Fruit fly (Drosophila melanogaster) whole organism, embryonic: Measurements from ENCODE around the gene CG14367.
A peak's percentile ranks its signal among the peaks of the same experiment; 100 is the strongest.

ENCODE experiments used
- Abd-B ChIP-seq: fragments of 200-800 bp; sonication (Bioruptor generic); optimal IDR thresholded peaks from 2 replicates; lab custom pipeline; 2018; ENCODE audit warnings: missing biosample characterization, mild to moderate bottlenecking, missing genetic modification characterization, moderate library complexity
- Blimp-1 ChIP-seq: fragments of 200-800 bp; sonication (Bioruptor generic); optimal IDR thresholded peaks from 3 replicates; lab custom pipeline; 2018; ENCODE audit warnings: missing biosample characterization, missing genetic modification characterization, mild to moderate bottlenecking, moderate library complexity, missing genetic modification reagents
- BtbVII ChIP-seq: fragments of 200-800 bp; sonication (Bioruptor generic); optimal IDR thresholded peaks from 3 replicates; lab custom pipeline; 2017; ENCODE audit warnings: missing biosample characterization, mild to moderate bottlenecking, missing genetic modification characterization
- C15 ChIP-seq: fragments of 200-800 bp; sonication (Bioruptor generic); IDR thresholded peaks from 3 replicates; pipeline ENCODE4 v1.3.6; 2022; ENCODE audit warnings: missing biosample characterization, missing genetic modification characterization
- CG10147 ChIP-seq: fragments of 200-800 bp; sonication (Bioruptor generic); optimal IDR thresholded peaks from 2 replicates; lab custom pipeline; 2019; ENCODE audit warnings: missing biosample characterization, mild to moderate bottlenecking, missing genetic modification characterization, moderate library complexity
- CG10654 ChIP-seq: fragments of 200-800 bp; sonication (Bioruptor generic); optimal IDR thresholded peaks from 2 replicates; lab custom pipeline; 2016; ENCODE audit warnings: missing biosample characterization, missing genetic modification characterization
- CG12744 ChIP-seq: fragments of 200-800 bp; sonication (Bioruptor generic); optimal IDR thresholded peaks from 2 replicates; lab custom pipeline; 2016; ENCODE audit warnings: missing biosample characterization, missing genetic modification characterization
- CG12942 ChIP-seq: fragments of 200-800 bp; sonication (Bioruptor generic); optimal IDR thresholded peaks from 3 replicates; lab custom pipeline; 2016; ENCODE audit warnings: missing biosample characterization, missing genetic modification characterization
- CG13424 ChIP-seq: fragments of 200-800 bp; sonication (Bioruptor generic); optimal IDR thresholded peaks from 2 replicates; lab custom pipeline; 2019; ENCODE audit warnings: missing biosample characterization, mild to moderate bottlenecking, missing genetic modification characterization, moderate library complexity
- CG15011 ChIP-seq: fragments of 200-800 bp; sonication (Bioruptor generic); optimal IDR thresholded peaks from 3 replicates; lab custom pipeline; 2018; ENCODE audit warnings: missing biosample characterization, mild to moderate bottlenecking, missing genetic modification characterization
- CG17186 ChIP-seq: fragments of 200-800 bp; sonication (Bioruptor generic); optimal IDR thresholded peaks from 3 replicates; lab custom pipeline; 2017; ENCODE audit warnings: missing biosample characterization, missing genetic modification reagents, missing genetic modification characterization
- CG17912 ChIP-seq: fragments of 200-800 bp; sonication (Bioruptor generic); optimal IDR thresholded peaks from 2 replicates; lab custom pipeline; 2018; ENCODE audit warnings: missing biosample characterization, mild to moderate bottlenecking, missing genetic modification characterization
- CG2678 ChIP-seq: fragments of 200-800 bp; sonication (Bioruptor generic); optimal IDR thresholded peaks from 3 replicates; lab custom pipeline; 2019; ENCODE audit warnings: missing biosample characterization, mild to moderate bottlenecking, missing genetic modification characterization, moderate library complexity
- CG2889 ChIP-seq: fragments of 200-800 bp; sonication (Bioruptor generic); IDR thresholded peaks from 3 replicates; pipeline ENCODE4 v1.3.6; 2022; ENCODE audit warnings: missing biosample characterization, missing genetic modification characterization
- CG31388 ChIP-seq: fragments of 200-800 bp; sonication (Bioruptor generic); optimal IDR thresholded peaks from 2 replicates; lab custom pipeline; 2016; ENCODE audit warnings: missing biosample characterization, missing genetic modification characterization
- CG3847 ChIP-seq: fragments of 200-800 bp; sonication (Bioruptor generic); IDR thresholded peaks from 2 replicates; pipeline ENCODE4 v1.3.6; 2022; ENCODE audit warnings: missing biosample characterization, missing genetic modification characterization
- CG4282 ChIP-seq: fragments of 200-800 bp; sonication (Bioruptor generic); optimal IDR thresholded peaks from 2 replicates; lab custom pipeline; 2016; ENCODE audit warnings: missing biosample characterization, missing genetic modification characterization
- CG4404 ChIP-seq: fragments of 200-800 bp; sonication (Bioruptor generic); IDR thresholded peaks from 2 replicates; pipeline ENCODE4 v1.3.6; 2022; ENCODE audit warnings: missing biosample characterization, missing genetic modification characterization
- CG8765 ChIP-seq: fragments of 200-800 bp; sonication (Bioruptor generic); IDR thresholded peaks from 2 replicates; pipeline ENCODE4 v1.3.6; 2022; ENCODE audit warnings: missing biosample characterization, missing genetic modification characterization
- CTCF ChIP-seq: fragments of 200-800 bp; sonication (Bioruptor generic); optimal IDR thresholded peaks from 2 replicates; lab custom pipeline; 2017; ENCODE audit warnings: missing biosample characterization, mild to moderate bottlenecking, missing genetic modification characterization, moderate library complexity
- Dbx ChIP-seq: fragments of 200-800 bp; sonication (Bioruptor generic); IDR thresholded peaks from 3 replicates; pipeline ENCODE4 v1.3.6; 2022; ENCODE audit warnings: missing biosample characterization, missing genetic modification characterization
- Dip3 ChIP-seq: fragments of 200-800 bp; sonication (Bioruptor generic); optimal IDR thresholded peaks from 3 replicates; lab custom pipeline; 2016; ENCODE audit warnings: missing biosample characterization, missing genetic modification characterization
- Doc2 ChIP-seq: fragments of 200-800 bp; sonication (Bioruptor generic); IDR thresholded peaks from 2 replicates; pipeline ENCODE4 v1.3.6; 2022; ENCODE audit warnings: missing biosample characterization, missing genetic modification characterization
- GATAe ChIP-seq: fragments of 200-800 bp; sonication (Bioruptor generic); conservative IDR thresholded peaks from 2 replicates; pipeline ENCODE4 v1.3.6; 2022; ENCODE audit warnings: missing biosample characterization, missing genetic modification characterization
- HLH54F ChIP-seq: fragments of 200-800 bp; sonication (Bioruptor generic); optimal IDR thresholded peaks from 3 replicates; lab custom pipeline; 2016; ENCODE audit warnings: missing biosample characterization, missing genetic modification characterization
- HmgZ ChIP-seq: fragments of 200-800 bp; sonication (Bioruptor generic); optimal IDR thresholded peaks from 2 replicates; lab custom pipeline; 2018; ENCODE audit warnings: missing biosample characterization, mild to moderate bottlenecking, missing genetic modification characterization
- Hmx ChIP-seq: fragments of 200-800 bp; sonication (Bioruptor generic); optimal IDR thresholded peaks from 2 replicates; lab custom pipeline; 2016; ENCODE audit warnings: missing biosample characterization, missing genetic modification characterization
- Lim3 ChIP-seq: fragments of 200-800 bp; sonication (Bioruptor generic); IDR thresholded peaks from 2 replicates; pipeline ENCODE4 v1.3.6; 2022; ENCODE audit warnings: missing biosample characterization, missing genetic modification characterization
- Med ChIP-seq: fragments of 200-800 bp; sonication (Bioruptor generic); peaks from one replicate; lab custom pipeline; 2016; ENCODE audit warnings: missing biosample characterization, missing genetic modification characterization, mild to moderate bottlenecking, inconsistent platforms, moderate library complexity
- Mes4 ChIP-seq: fragments of 200-800 bp; sonication (Bioruptor generic); optimal IDR thresholded peaks from 2 replicates; lab custom pipeline; 2016; ENCODE audit warnings: missing biosample characterization, missing genetic modification characterization
- Stat92E ChIP-seq, 3 experiments: fragments of >200 bp in 2 of 3; fragments of 200-800 bp in 1 of 3; sonication (Bioruptor generic) in 1 of 3; optimal IDR thresholded peaks; 2 replicates each; lab custom pipeline; 2017 to 2019; ENCODE audit warnings: missing biosample characterization in 3 of 3, missing genetic modification characterization in 3 of 3, mild to moderate bottlenecking in 1 of 3, moderate library complexity in 1 of 3
- Usf ChIP-seq: fragments of 200-800 bp; sonication (Bioruptor generic); optimal IDR thresholded peaks from 2 replicates; lab custom pipeline; 2017; ENCODE audit warnings: missing genotype, missing biosample characterization, missing genetic modification characterization
- abd-A ChIP-seq: fragments of 200-800 bp; sonication (Bioruptor generic); optimal IDR thresholded peaks from 3 replicates; lab custom pipeline; 2019; ENCODE audit warnings: missing biosample characterization, mild to moderate bottlenecking, missing genetic modification characterization, moderate library complexity
- amos ChIP-seq: fragments of 200-800 bp; sonication (Bioruptor generic); IDR thresholded peaks from 2 replicates; pipeline ENCODE4 v1.3.6; 2022; ENCODE audit warnings: missing biosample characterization, missing genetic modification characterization; ENCODE audit not compliant: partially characterized antibody
- chif ChIP-seq, 2 experiments: fragments of 200-800 bp; sonication (Bioruptor generic); optimal IDR thresholded peaks; 3 replicates each; lab custom pipeline; 2016; ENCODE audit warnings: missing biosample characterization in 2 of 2, missing genetic modification characterization in 2 of 2
- corto ChIP-seq: fragments of 200-800 bp; sonication (Bioruptor generic); optimal IDR thresholded peaks from 2 replicates; lab custom pipeline; 2016; ENCODE audit warnings: missing biosample characterization, mild to moderate bottlenecking, missing genetic modification characterization, moderate library complexity
- dimm ChIP-seq: fragments of 200-800 bp; sonication (Bioruptor generic); IDR thresholded peaks from 2 replicates; pipeline ENCODE4 v1.3.6; 2022; ENCODE audit warnings: missing biosample characterization, missing genetic modification characterization
- disco-r ChIP-seq: fragments of 200-800 bp; sonication (Bioruptor generic); optimal IDR thresholded peaks from 2 replicates; lab custom pipeline; 2016; ENCODE audit warnings: missing biosample characterization, missing genetic modification characterization
- emc ChIP-seq: fragments of 200-800 bp; sonication (Bioruptor generic); optimal IDR thresholded peaks from 2 replicates; lab custom pipeline; 2016; ENCODE audit warnings: missing biosample characterization, missing genetic modification characterization
- her ChIP-seq: fragments of 200-800 bp; sonication (Bioruptor generic); optimal IDR thresholded peaks from 2 replicates; lab custom pipeline; 2016; ENCODE audit warnings: missing biosample characterization, missing genetic modification characterization
- hth ChIP-seq: fragments of >200 bp; optimal IDR thresholded peaks from 2 replicates; lab custom pipeline; 2017; ENCODE audit warnings: inconsistent platforms
- oc ChIP-seq: fragments of 200-800 bp; sonication (Bioruptor generic); optimal IDR thresholded peaks from 2 replicates; lab custom pipeline; 2018; ENCODE audit warnings: missing biosample characterization, mild to moderate bottlenecking, missing genetic modification characterization, moderate library complexity
- peb ChIP-seq: fragments of 200-800 bp; sonication (Bioruptor generic); IDR thresholded peaks from 2 replicates; pipeline ENCODE4 v1.3.6; 2022; ENCODE audit warnings: missing biosample characterization, missing genetic modification characterization
- pros ChIP-seq: fragments of 200-800 bp; sonication (Bioruptor generic); optimal IDR thresholded peaks from 3 replicates; lab custom pipeline; 2019; ENCODE audit warnings: missing biosample characterization, mild to moderate bottlenecking, missing genetic modification characterization, moderate library complexity
- seq ChIP-seq: fragments of 200-800 bp; sonication (Bioruptor generic); IDR thresholded peaks from 2 replicates; pipeline ENCODE4 v1.3.6; 2022; ENCODE audit warnings: missing biosample characterization, missing genetic modification characterization
- tin ChIP-seq: fragments of 200-800 bp; sonication (Bioruptor generic); optimal IDR thresholded peaks from 3 replicates; lab custom pipeline; 2016; ENCODE audit warnings: missing biosample characterization, missing genetic modification characterization
- tup ChIP-seq: fragments of 200-800 bp; sonication (Bioruptor generic); optimal IDR thresholded peaks from 2 replicates; lab custom pipeline; 2016; ENCODE audit warnings: missing biosample characterization, mild to moderate bottlenecking, missing genetic modification characterization, moderate library complexity

Gene CG14367

dm6 chr3R:13724029-13724638 lies 30.3 kb downstream of the CG14367 start (continued):
- TF ChIP-seq CG2678 (tag; lab: Kevin White, UChicago) = no peak
- no peak for TF ChIP-seq Usf
- no peak for TF ChIP-seq CTCF (GFP tag; lab: Kevin White, UChicago)
- TF ChIP-seq CG31388 (GFP tag; lab: Kevin White, UChicago) = no peak
- no peak for TF ChIP-seq CG8765
- no peak for TF ChIP-seq CG10147 (GFP tag; lab: Kevin White, UChicago)
- no peak for TF ChIP-seq CG4282 (GFP tag; lab: Kevin White, UChicago)
- TF ChIP-seq emc (GFP tag; lab: Kevin White, UChicago) = no peak
- no peak for TF ChIP-seq CG3847
- no peak for TF ChIP-seq CG13424 (tag; lab: Kevin White, UChicago)
- TF ChIP-seq corto (GFP tag; lab: Kevin White, UChicago) = no peak
- no peak for TF ChIP-seq CG17186 (GFP tag; lab: Kevin White, UChicago)
- TF ChIP-seq Mes4 (GFP tag; lab: Kevin White, UChicago) = no peak
- TF ChIP-seq tin (GFP tag; lab: Kevin White, UChicago) = no peak
- TF ChIP-seq HmgZ (tag; lab: Kevin White, UChicago) = no peak
- TF ChIP-seq peb (GFP tag; lab: Robert Waterston, UW) = no peak
- TF ChIP-seq CG4404 (GFP tag; lab: Robert Waterston, UW) = no peak
- TF ChIP-seq Lim3 (GFP tag; lab: Robert Waterston, UW) = no peak
- TF ChIP-seq CG12744 (GFP tag; lab: Kevin White, UChicago) = no peak
- TF ChIP-seq Med (GFP tag; lab: Kevin White, UChicago) = peak; percentile 12
- TF ChIP-seq CG10654 (GFP tag; lab: Kevin White, UChicago) = no peak
- TF ChIP-seq CG12942 = no peak
- no peak for TF ChIP-seq CG17912 (GFP tag; lab: Kevin White, UChicago)
- TF ChIP-seq BtbVII = no peak
- no peak for TF ChIP-seq C15
- peak; percentile 98 for TF ChIP-seq pros (GFP tag; lab: Kevin White, UChicago)
- TF ChIP-seq Blimp-1 (GFP tag; lab: Kevin White, UChicago) = peak; percentile 34
- TF ChIP-seq oc (tag; lab: Kevin White, UChicago) = peak; percentile 78
- TF ChIP-seq hth = no peak
- TF ChIP-seq CG2889 (GFP tag; lab: Robert Waterston, UW) = no peak
- TF ChIP-seq Stat92E (GFP tag; optimal IDR thresholded peaks at IDR 0.05; lab: Kevin White, UChicago) = no peak
- TF ChIP-seq seq (GFP tag; lab: Robert Waterston, UW) = no peak
- no peak for TF ChIP-seq Hmx (GFP tag; lab: Kevin White, UChicago)
- TF ChIP-seq dimm = no peak
- no peak for TF ChIP-seq Dbx (GFP tag; lab: Robert Waterston, UW)
- no peak for TF ChIP-seq her (GFP tag; lab: Kevin White, UChicago)
- no peak for TF ChIP-seq Dip3
- no peak for TF ChIP-seq tup (GFP tag; lab: Kevin White, UChicago)
- no peak for TF ChIP-seq Abd-B (GFP tag; lab: Kevin White, UChicago)
- TF ChIP-seq HLH54F (GFP tag; lab: Kevin White, UChicago) = no peak
- TF ChIP-seq CG15011 = no peak
- no peak for TF ChIP-seq amos (GFP tag; lab: Robert Waterston, UW)
- TF ChIP-seq disco-r (GFP tag; lab: Kevin White, UChicago) = no peak
- no peak for TF ChIP-seq GATAe (GFP tag; lab: Robert Waterston, UW)
- no peak for TF ChIP-seq Doc2
- TF ChIP-seq abd-A (tag; lab: Kevin White, UChicago) = peak; percentile 70
- TF ChIP-seq chif (GFP tag; optimal IDR thresholded peaks at IDR 0.05; lab: Kevin White, UChicago) = no peak
- TF ChIP-seq, all 482 proteins: peak for 15
